Worm (Caenorhabditis elegans): ENCODE measurements around the gene C16H3.3.

The C16H3.3 gene

DNA sequence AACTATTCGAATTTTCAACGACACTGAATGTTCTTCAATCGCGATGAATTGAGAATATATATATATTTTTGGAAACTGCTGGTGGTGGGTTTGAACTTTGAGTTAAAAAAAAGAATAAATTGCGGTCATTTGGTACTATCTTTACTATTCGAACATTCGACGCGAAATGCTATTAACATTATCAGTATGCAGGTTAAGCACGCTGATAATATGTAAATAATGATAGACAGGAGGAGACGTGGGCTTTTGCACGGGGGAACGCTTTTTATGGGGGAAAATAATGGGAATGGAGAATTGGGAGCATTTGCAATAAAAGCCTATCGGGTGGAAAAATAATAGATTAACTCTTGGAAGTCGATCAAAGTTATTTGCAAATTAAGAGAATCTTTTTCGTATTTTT lies 29.1 kb upstream of the C16H3.3 start:
- TF ChIP-seq fos-1 (tag; optimal IDR thresholded peaks at IDR 0.05): peak; percentile 73
- TF ChIP-seq sma-9 (GFP tag; optimal IDR thresholded peaks at IDR 0.05): peak; percentile 18
- TF ChIP-seq sma-9 (tag; optimal IDR thresholded peaks at IDR 0.05): no peak
- TF ChIP-seq blmp-1 (tag; optimal IDR thresholded peaks at IDR 0.05; ENCODE audit: insufficient read depth): no peak

DNA sequence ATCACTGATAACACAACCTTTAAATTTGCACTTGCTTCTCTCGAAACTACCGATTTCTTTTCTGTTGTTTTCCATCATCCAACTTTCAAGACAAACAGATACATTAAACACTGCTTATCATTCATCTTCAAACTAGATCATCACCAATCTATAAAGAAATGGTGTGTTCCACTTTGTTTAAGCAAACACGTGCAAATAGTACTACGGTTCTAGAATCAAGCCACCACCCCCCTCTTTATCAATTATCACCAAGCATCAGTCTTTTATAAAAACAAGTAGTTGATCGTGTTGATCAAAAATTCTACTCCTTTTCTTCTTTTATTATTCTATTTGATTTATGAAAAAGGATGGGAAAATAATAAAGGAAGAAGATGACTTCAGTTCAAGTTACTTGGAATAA lies 28.6 kb upstream of the C16H3.3 start:
- TF ChIP-seq nhr-10 (tag; optimal IDR thresholded peaks at IDR 0.05): no peak
- TF ChIP-seq lin-11 (tag; optimal IDR thresholded peaks at IDR 0.05): no peak
- TF ChIP-seq sma-9 (GFP tag; optimal IDR thresholded peaks at IDR 0.05): peak; percentile 80
- no peak for TF ChIP-seq sma-9 (tag; optimal IDR thresholded peaks at IDR 0.05)
- no peak for TF ChIP-seq ztf-4 (tag; optimal IDR thresholded peaks at IDR 0.05)
- TF ChIP-seq egl-27 (tag; optimal IDR thresholded peaks at IDR 0.05): peak; percentile 8
- TF ChIP-seq unc-62 (GFP tag; optimal IDR thresholded peaks at IDR 0.05): no peak
- TF ChIP-seq nhr-6 (tag; optimal IDR thresholded peaks at IDR 0.05): no peak
- TF ChIP-seq ama-1 (optimal IDR thresholded peaks at IDR 0.05): no peak
- peak; percentile 56 for TF ChIP-seq crh-2 (tag; optimal IDR thresholded peaks at IDR 0.05)
- TF ChIP-seq nhr-25 (tag; optimal IDR thresholded peaks at IDR 0.05): peak; percentile 85
- TF ChIP-seq lsy-2 (tag; optimal IDR thresholded peaks at IDR 0.05): peak in 1 of 2 experiments; percentile 28
- TF ChIP-seq lin-39 (tag; optimal IDR thresholded peaks at IDR 0.05): no peak
- TF ChIP-seq skn-1 (tag; optimal IDR thresholded peaks at IDR 0.05): no peak
- TF ChIP-seq blmp-1 (tag; optimal IDR thresholded peaks at IDR 0.05; ENCODE audit: insufficient read depth): peak; percentile 36
- no peak for TF ChIP-seq nhr-129 (tag; optimal IDR thresholded peaks at IDR 0.05)
- TF ChIP-seq alr-1 (tag; optimal IDR thresholded peaks at IDR 0.05): no peak
- TF ChIP-seq lin-13 (GFP tag; optimal IDR thresholded peaks at IDR 0.05): no peak
- TF ChIP-seq ceh-82 (tag; optimal IDR thresholded peaks at IDR 0.05): no peak
- TF ChIP-seq mdl-1 (tag; optimal IDR thresholded peaks at IDR 0.05): peak; percentile 30 to 66
- peak; percentile 46 for TF ChIP-seq sma-3 (GFP tag; optimal IDR thresholded peaks at IDR 0.05)
- peak; percentile 50 for TF ChIP-seq nhr-21 (tag; optimal IDR thresholded peaks at IDR 0.05)
- TF ChIP-seq ZK546.5 (tag; optimal IDR thresholded peaks at IDR 0.05): no peak
- no peak for TF ChIP-seq nhr-23 (tag; optimal IDR thresholded peaks at IDR 0.05)
- TF ChIP-seq gmeb-1 (tag; optimal IDR thresholded peaks at IDR 0.05): peak; percentile 25
- no peak for TF ChIP-seq snpc-4 (tag; optimal IDR thresholded peaks at IDR 0.05)
- no peak for TF ChIP-seq unc-39 (tag; optimal IDR thresholded peaks at IDR 0.05)
- no peak for TF ChIP-seq unc-55 (GFP tag; optimal IDR thresholded peaks at IDR 0.05)

DNA sequence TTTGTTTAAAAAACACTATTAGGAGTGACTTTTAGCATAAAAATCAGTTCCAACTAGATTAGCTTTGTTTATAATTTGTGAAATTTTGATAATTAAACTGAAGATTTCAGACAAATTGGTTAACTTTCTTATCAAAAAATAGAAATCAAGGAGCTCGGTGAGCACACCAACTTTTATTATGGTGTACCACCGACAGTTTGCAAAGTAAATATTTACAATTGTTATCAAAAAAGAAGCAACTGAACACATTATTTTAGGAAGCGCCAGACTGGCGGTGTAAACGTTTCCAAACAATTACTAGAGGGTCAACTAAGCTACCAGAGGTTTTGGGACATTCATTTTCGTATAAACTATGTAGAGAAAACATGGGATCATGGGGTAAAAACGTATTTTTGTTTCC lies 27.7 kb upstream of the C16H3.3 start:
- TF ChIP-seq nhr-237 (tag; optimal IDR thresholded peaks at IDR 0.05) (no peak), ZK546.5 (tag; optimal IDR thresholded peaks at IDR 0.05) (no peak), crh-2 (tag; optimal IDR thresholded peaks at IDR 0.05) (no peak), elt-1 (tag; optimal IDR thresholded peaks at IDR 0.05) (no peak), sma-3 (GFP tag; optimal IDR thresholded peaks at IDR 0.05) (no peak), ceh-82 (tag; optimal IDR thresholded peaks at IDR 0.05) (no peak), peb-1 (tag; optimal IDR thresholded peaks at IDR 0.05) (no peak), ztf-1 (GFP tag; conservative IDR thresholded peaks at IDR 0.05) (no peak), lin-11 (tag; optimal IDR thresholded peaks at IDR 0.05) (no peak), nhr-77 (tag; optimal IDR thresholded peaks at IDR 0.05) (no peak), unc-39 (tag; optimal IDR thresholded peaks at IDR 0.05) (no peak), alr-1 (tag; optimal IDR thresholded peaks at IDR 0.05) (no peak), F13H6.1 (tag; optimal IDR thresholded peaks at IDR 0.05) (peak; percentile 5), nhr-23 (tag; optimal IDR thresholded peaks at IDR 0.05) (no peak), sma-9 (GFP tag; optimal IDR thresholded peaks at IDR 0.05) (peak; percentile 29), sma-9 (tag; optimal IDR thresholded peaks at IDR 0.05) (no peak), aly-2 (tag; optimal IDR thresholded peaks at IDR 0.05) (no peak), zag-1 (tag; optimal IDR thresholded peaks at IDR 0.05) (no peak), R02D3.7 (tag; optimal IDR thresholded peaks at IDR 0.05) (no peak)

DNA sequence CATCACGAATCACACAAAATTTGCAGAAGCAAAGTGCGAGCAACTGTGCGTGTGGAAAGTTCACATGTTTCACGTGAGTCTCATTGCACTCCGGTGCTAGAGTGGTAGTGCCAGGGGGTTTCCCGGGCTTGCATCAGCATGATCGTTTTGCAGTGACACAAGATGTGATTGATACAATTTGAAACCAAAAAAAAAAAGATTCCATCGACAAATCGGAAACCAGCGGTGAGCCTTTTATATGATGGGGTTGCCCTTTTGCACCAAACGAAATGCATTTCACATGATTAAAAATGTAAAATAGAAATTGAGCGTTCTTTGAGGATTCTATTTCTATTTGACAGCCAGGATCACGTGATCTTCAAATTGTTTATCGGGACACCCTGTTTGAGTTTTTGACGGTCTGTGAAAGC lies 26.5 kb upstream of the C16H3.3 start:
- TF ChIP-seq nhr-21 (tag; optimal IDR thresholded peaks at IDR 0.05) (peak; percentile 55), lin-11 (tag; optimal IDR thresholded peaks at IDR 0.05) (no peak), fos-1 (tag; optimal IDR thresholded peaks at IDR 0.05) (peak; percentile 35), lsy-2 (tag; optimal IDR thresholded peaks at IDR 0.05) (peak in 1 of 2 experiments; percentile 49), nhr-129 (tag; optimal IDR thresholded peaks at IDR 0.05) (peak; percentile 89), crh-2 (tag; optimal IDR thresholded peaks at IDR 0.05) (peak; percentile 51), nhr-25 (tag; optimal IDR thresholded peaks at IDR 0.05) (no peak), sma-9 (GFP tag; optimal IDR thresholded peaks at IDR 0.05) (peak; percentile 92), sma-9 (tag; optimal IDR thresholded peaks at IDR 0.05) (no peak), mdl-1 (tag; optimal IDR thresholded peaks at IDR 0.05) (peak; percentile 35 to 36), lin-13 (GFP tag; optimal IDR thresholded peaks at IDR 0.05) (no peak), elt-1 (tag; optimal IDR thresholded peaks at IDR 0.05) (no peak), sma-3 (GFP tag; optimal IDR thresholded peaks at IDR 0.05) (peak; percentile 4), nhr-11 (tag; optimal IDR thresholded peaks at IDR 0.05) (no peak), gmeb-1 (tag; optimal IDR thresholded peaks at IDR 0.05) (no peak), F13H6.1 (tag; optimal IDR thresholded peaks at IDR 0.05) (peak; percentile 42)
